Worm (Caenorhabditis elegans) whole organism, L4 larva: Measurements from ENCODE around the gene col-17.

Experiments used
- ceh-82 ChIP-seq: sonication (generic microtip); optimal IDR thresholded peaks from 2 replicates; lab custom pipeline; 2017; ENCODE audit warnings: missing biosample characterization, missing genetic modification characterization
- dve-1 ChIP-seq: sonication (generic microtip); optimal IDR thresholded peaks from 2 replicates; lab custom pipeline; 2017; ENCODE audit warnings: antibody characterized with exemption, mild to moderate bottlenecking, missing genetic modification characterization, missing compliant biosample characterization; ENCODE audit not compliant: insufficient read depth
- hmg-1.1 ChIP-seq: fragments of 200-800 bp; sonication (Bioruptor generic); IDR thresholded peaks from 2 replicates; pipeline ENCODE4 v1.3.6; 2022; ENCODE audit warnings: missing genetic modification reagents, missing genetic modification characterization, missing compliant biosample characterization
- nhr-237 ChIP-seq: sonication (generic microtip); optimal IDR thresholded peaks from 2 replicates; lab custom pipeline; 2017; ENCODE audit warnings: missing biosample characterization, missing genetic modification characterization
- nhr-77 ChIP-seq: fragments of 150-350 bp; optimal IDR thresholded peaks from 2 replicates; lab custom pipeline; 2014; ENCODE audit warnings: missing biosample characterization, missing genetic modification characterization
- pha-4 ChIP-seq, 2 experiments: fragments of 150-350 bp in 1 of 2; fragments of 200-800 bp in 1 of 2; sonication (Bioruptor generic) in 1 of 2; IDR thresholded peaks in 1 of 2; optimal IDR thresholded peaks in 1 of 2; 2 replicates each; pipeline versions ENCODE4 v1.3.6 to Lab custom; 2014 to 2022; ENCODE audit warnings: missing genetic modification characterization in 2 of 2, missing genetic modification reagents in 2 of 2, missing biosample characterization in 1 of 2, missing compliant biosample characterization in 1 of 2
- unc-39 ChIP-seq: sonication (generic microtip); optimal IDR thresholded peaks from 2 replicates; lab custom pipeline; 2017; ENCODE audit warnings: missing biosample characterization, missing genetic modification characterization

- TF ChIP-seq pha-4 (GFP tag; IDR thresholded peaks at IDR 0.05; lab: Robert Waterston, UW) (no peak), pha-4 (tag; optimal IDR thresholded peaks at IDR 0.05; lab: Kevin White, UChicago) (no peak), dve-1 (tag; lab: Kevin White, UChicago) (no peak), unc-39 (tag; lab: Kevin White, UChicago) (no peak), nhr-77 (tag; lab: Kevin White, UChicago) (no peak), ceh-82 (tag; lab: Kevin White, UChicago) (no peak), nhr-237 (no peak), hmg-1.1 (GFP tag; lab: Robert Waterston, UW) (no peak)
Observed at ce11 chrII:4866045-4866444, 1.3 kb downstream of the col-17 start.
